Fruit fly (Drosophila melanogaster): ENCODE results near the gene CG9458.

Gene CG9458

DNA sequence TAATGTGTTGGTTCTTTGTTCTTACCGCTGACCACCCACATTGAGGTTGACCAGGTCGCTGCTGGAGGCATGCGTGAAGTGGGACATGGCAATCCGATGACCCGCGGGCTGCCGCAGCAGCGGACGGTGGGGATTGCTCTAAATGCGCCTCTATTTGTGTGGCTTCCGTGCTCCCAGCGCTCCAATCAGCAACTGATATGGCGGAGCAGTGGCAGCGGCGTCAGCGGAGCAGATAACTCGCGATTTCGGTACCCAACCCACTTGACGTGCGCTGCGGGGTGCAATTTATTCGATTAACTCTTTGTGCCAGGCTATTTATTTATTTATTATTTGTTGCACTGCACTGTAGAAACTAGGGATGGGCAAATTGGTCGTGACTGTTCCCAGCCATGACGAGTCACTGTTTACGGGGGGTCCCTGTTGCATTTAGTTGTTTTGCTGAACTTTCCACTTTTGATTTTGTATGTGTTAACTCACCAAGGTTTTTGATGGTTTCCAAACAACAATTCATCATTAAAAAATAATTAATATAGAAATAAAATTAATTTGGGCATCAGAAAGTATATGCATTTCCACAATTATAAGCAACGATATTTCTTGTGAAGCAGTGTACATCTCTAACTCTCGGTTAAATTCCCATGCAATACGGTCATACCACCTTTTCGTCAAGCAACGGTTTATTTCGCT lies 18.9 kb downstream of the CG9458 start, which contains the start of the genes CG9467 and CG8526 (continued):
- TF ChIP-seq CG10565 (GFP tag; optimal IDR thresholded peaks at IDR 0.05) (no peak), Side (GFP tag; optimal IDR thresholded peaks at IDR 0.05) (no peak), BtbVII (GFP tag; optimal IDR thresholded peaks at IDR 0.05) (no peak), CG10979 (tag; optimal IDR thresholded peaks at IDR 0.05) (peak; percentile 38), gcm (GFP tag; optimal IDR thresholded peaks at IDR 0.05) (no peak), zfh2 (GFP tag; optimal IDR thresholded peaks at IDR 0.05) (peak; percentile 71), nmo (GFP tag; optimal IDR thresholded peaks at IDR 0.05) (peak; percentile 91), Opbp (GFP tag; IDR thresholded peaks at IDR 0.05; ENCODE audit: partially characterized antibody) (peak; percentile 35; the same call in 1 of the 3 replicates), Dip3 (GFP tag; optimal IDR thresholded peaks at IDR 0.05) (peak; percentile 15), Gug (GFP tag; IDR thresholded peaks at IDR 0.05) (peak; percentile 57; the same call in 3 of the 4 replicates), GATAe (GFP tag; conservative IDR thresholded peaks at IDR 0.05) (no peak), CG13296 (GFP tag; optimal IDR thresholded peaks at IDR 0.05) (no peak), CG11695 (GFP tag; IDR thresholded peaks at IDR 0.05) (peak; percentile 23; the same call in 1 of the 3 replicates), gfzf (GFP tag; optimal IDR thresholded peaks at IDR 0.05) (peak; percentile 70), Mad (GFP tag; optimal IDR thresholded peaks at IDR 0.05) (peak; percentile 5), ind (GFP tag; optimal IDR thresholded peaks at IDR 0.05) (peak; percentile 79), NK7.1 (GFP tag; optimal IDR thresholded peaks at IDR 0.05) (no peak), CG3281 (GFP tag; optimal IDR thresholded peaks at IDR 0.05) (peak; percentile 59), CG9609 (GFP tag; optimal IDR thresholded peaks at IDR 0.05) (no peak), CG17912 (GFP tag; optimal IDR thresholded peaks at IDR 0.05) (no peak), CG43689 (GFP tag; IDR thresholded peaks at IDR 0.05) (no peak), NC2α (GFP tag; optimal IDR thresholded peaks at IDR 0.05) (no peak), CG3407 (GFP tag; optimal IDR thresholded peaks at IDR 0.05) (peak; percentile 38), stc (GFP tag; IDR thresholded peaks at IDR 0.05) (no peak; the same call in 1 of the 2 replicates), pnt (GFP tag; optimal IDR thresholded peaks at IDR 0.05) (no peak), ttk (GFP tag; IDR thresholded peaks at IDR 0.05) (no peak), Hr39 (optimal IDR thresholded peaks at IDR 0.05) (no peak), jing (GFP tag; optimal IDR thresholded peaks at IDR 0.05) (no peak), CG11247 (GFP tag; IDR thresholded peaks at IDR 0.05) (0 out of 2 replicates have a peak, but pooled peaks have one; percentile 29), Vsx1 (GFP tag; optimal IDR thresholded peaks at IDR 0.05) (no peak), CG31224 (GFP tag; IDR thresholded peaks at IDR 0.05) (0 out of 2 replicates have a peak, but pooled peaks have one; percentile 26), CG18764 (GFP tag; optimal IDR thresholded peaks at IDR 0.05) (no peak), odd (GFP tag; optimal IDR thresholded peaks at IDR 0.05) (no peak), h (optimal IDR thresholded peaks at IDR 0.05) (no peak), CG33213 (GFP tag; optimal IDR thresholded peaks at IDR 0.05) (peak; percentile 16), Dbx (GFP tag; IDR thresholded peaks at IDR 0.05) (peak; percentile 70; the same call in 2 of the 3 replicates), ato (GFP tag; IDR thresholded peaks at IDR 0.05; ENCODE audit: partially characterized antibody) (no peak), ara (GFP tag; IDR thresholded peaks at IDR 0.05) (0 out of 2 replicates have a peak, but pooled peaks have one; percentile 35), tup (GFP tag; optimal IDR thresholded peaks at IDR 0.05) (peak; percentile 13), phol (tag; optimal IDR thresholded peaks at IDR 0.05) (peak; percentile 83), gsb (GFP tag; IDR thresholded peaks at IDR 0.05) (no peak), Fer3 (tag; optimal IDR thresholded peaks at IDR 0.05) (peak; percentile 53), zen (tag; optimal IDR thresholded peaks at IDR 0.05) (peak; percentile 38), CG2889 (GFP tag; IDR thresholded peaks at IDR 0.05) (peak; percentile 69; the same call in 2 of the 3 replicates), CG12942 (GFP tag; optimal IDR thresholded peaks at IDR 0.05) (peak; percentile 69), Hr78 (GFP tag; optimal IDR thresholded peaks at IDR 0.05) (no peak), CG8924 (tag; optimal IDR thresholded peaks at IDR 0.05) (peak; percentile 77), tin (GFP tag; optimal IDR thresholded peaks at IDR 0.05) (peak; percentile 76), CG1024 (GFP tag; IDR thresholded peaks at IDR 0.05) (no peak), ATbp (GFP tag; optimal IDR thresholded peaks at IDR 0.05) (no peak)
